Fruit fly (Drosophila melanogaster) whole organism: Measurements from ENCODE around the gene Send1.

Source experiments
- CG8478 ChIP-seq: fragments of >200 bp; optimal IDR thresholded peaks from 2 replicates; lab custom pipeline; 2018; ENCODE audit warnings: inconsistent platforms
- Dll ChIP-seq: fragments of >200 bp; optimal IDR thresholded peaks from 2 replicates; lab custom pipeline; 2017
- pan ChIP-seq: fragments of >200 bp; optimal IDR thresholded peaks from 2 replicates; lab custom pipeline; 2017
- psq ChIP-seq: fragments of >200 bp; optimal IDR thresholded peaks from 2 replicates; lab custom pipeline; 2017

dm6 chr2L:2209002-2209401, 45.8 kb downstream of the Send1 start, which contains the start of gene CG33124:
- no peak for TF ChIP-seq CG8478 (lab: Kevin White, UChicago)
- TF ChIP-seq pan (lab: Kevin White, UChicago): no peak
- no peak for TF ChIP-seq psq (lab: Kevin White, UChicago)
- no peak for TF ChIP-seq Dll (lab: Kevin White, UChicago)
